Fruit fly (Drosophila melanogaster) whole organism, adult: ENCODE data around the gene CG9215.

ENCODE experiments used
- CG1620 ChIP-seq: fragments of 200-800 bp; sonication (Bioruptor generic); optimal IDR thresholded peaks from 2 replicates; lab custom pipeline; 2016; ENCODE audit warnings: missing biosample characterization, missing genetic modification characterization
- CG33017 ChIP-seq: fragments of 200-800 bp; sonication (Bioruptor generic); optimal IDR thresholded peaks from 2 replicates; lab custom pipeline; 2018; ENCODE audit warnings: missing biosample characterization, mild to moderate bottlenecking, missing genetic modification characterization, moderate library complexity
- Hr96 ChIP-seq: fragments of 200-800 bp; sonication (Bioruptor generic); optimal IDR thresholded peaks from 2 replicates; lab custom pipeline; 2016; ENCODE audit warnings: missing biosample characterization, missing genetic modification characterization
- Mnt ChIP-seq: fragments of 200-800 bp; sonication (Bioruptor generic); optimal IDR thresholded peaks from 2 replicates; lab custom pipeline; 2016; ENCODE audit warnings: missing biosample characterization, mild to moderate bottlenecking, missing genetic modification characterization
- cic ChIP-seq: fragments of 200-800 bp; sonication (Bioruptor generic); optimal IDR thresholded peaks from 2 replicates; lab custom pipeline; 2017; ENCODE audit warnings: missing biosample characterization, mild to moderate bottlenecking, missing genetic modification characterization, moderate library complexity
- kay ChIP-seq: fragments of 200-800 bp; sonication (Bioruptor generic); peaks from one replicate; lab custom pipeline; 2016; ENCODE audit warnings: missing biosample characterization, missing genetic modification characterization, borderline replicate concordance
- ovo ChIP-seq: fragments of 200-800 bp; sonication (Bioruptor generic); optimal IDR thresholded peaks from 2 replicates; lab custom pipeline; 2016; ENCODE audit warnings: missing biosample characterization, missing genetic modification characterization
- toe ChIP-seq: fragments of 200-800 bp; sonication (Bioruptor generic); optimal IDR thresholded peaks from 2 replicates; lab custom pipeline; 2016; ENCODE audit warnings: missing biosample characterization, missing genetic modification characterization

DNA sequence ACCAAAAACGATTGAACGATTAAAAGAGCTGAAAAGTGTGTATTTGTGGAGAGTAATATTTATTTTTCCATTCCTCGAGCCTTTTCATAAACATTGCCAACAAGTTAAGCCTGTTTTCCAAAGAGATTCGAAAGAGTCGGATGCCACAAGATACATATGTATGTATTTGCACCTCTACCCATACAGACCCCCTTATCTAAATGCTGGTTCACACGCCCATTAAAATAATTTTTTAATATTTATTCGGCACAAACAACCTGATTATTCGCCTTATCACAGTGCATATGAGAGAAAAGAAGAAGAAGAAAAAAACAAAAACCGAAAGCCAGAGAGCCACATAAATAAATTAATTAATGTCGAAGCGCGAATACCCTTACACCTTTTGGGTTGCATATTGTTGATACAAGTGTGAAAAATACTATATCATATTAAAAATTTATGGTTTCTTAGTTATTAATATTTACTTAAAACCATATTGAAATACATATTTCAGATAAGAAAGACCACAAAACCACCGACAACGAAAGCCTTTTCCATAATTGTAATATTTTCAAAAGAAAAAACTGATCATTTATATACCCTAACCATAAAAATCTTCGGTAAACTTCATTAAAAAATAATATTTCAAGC is 14.2 kb downstream of the CG9215 start:
- TF ChIP-seq CG1620 (GFP tag; lab: Kevin White, UChicago), result no peak
- TF ChIP-seq ovo, result no peak
- TF ChIP-seq kay (GFP tag; lab: Kevin White, UChicago), result no peak
- TF ChIP-seq CG33017 (tag; lab: Kevin White, UChicago), result no peak
- no peak for TF ChIP-seq Mnt (GFP tag; lab: Kevin White, UChicago)
- TF ChIP-seq toe (GFP tag; lab: Kevin White, UChicago), result no peak
- TF ChIP-seq cic, result no peak
- TF ChIP-seq Hr96, result no peak
